Fruit fly (Drosophila melanogaster): ENCODE results near the gene Doc3.

DNA sequence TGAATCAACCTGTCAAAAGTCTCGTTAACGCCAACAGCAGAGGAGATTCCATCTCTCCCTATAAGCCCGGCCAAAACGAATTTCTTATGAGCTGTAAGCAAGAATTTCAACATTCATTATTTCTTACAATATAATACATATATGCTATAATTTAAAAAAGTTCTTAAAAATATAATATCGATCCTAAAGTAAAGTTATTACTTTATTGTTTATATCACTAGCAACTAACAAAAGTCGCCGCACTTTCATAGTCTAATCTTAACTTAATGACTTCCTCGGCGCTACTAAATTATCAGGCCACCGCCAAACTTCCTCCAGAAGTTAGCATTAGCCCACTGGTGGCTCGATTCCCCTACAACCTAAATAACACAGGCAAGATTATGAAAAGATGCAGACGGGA is 28.5 kb downstream of the Doc3 start:
- TF ChIP-seq CG8478 (optimal IDR thresholded peaks at IDR 0.05) (no peak), CTCF (optimal IDR thresholded peaks at IDR 0.05) (no peak)
